Worm (Caenorhabditis elegans) whole organism, young adult: Measurements from ENCODE around the gene T25E4.1.

ENCODE experiments used
- aptf-3 ChIP-seq: fragments of 200-800 bp; sonication (Bioruptor generic); IDR thresholded peaks from 2 replicates; pipeline ENCODE4 v1.3.6; 2022; ENCODE audit warnings: missing genetic modification characterization, missing compliant biosample characterization
- cebp-2 ChIP-seq: fragments of 200-800 bp; sonication (Bioruptor generic); IDR thresholded peaks from 2 replicates; pipeline ENCODE4 v1.3.6; 2022; ENCODE audit warnings: missing genetic modification characterization, missing compliant biosample characterization
- ceh-58 ChIP-seq: fragments of 200-800 bp; sonication (Bioruptor generic); IDR thresholded peaks from 2 replicates; pipeline ENCODE4 v1.3.6; 2022; ENCODE audit warnings: missing genetic modification characterization, missing compliant biosample characterization
- hmg-20 ChIP-seq: fragments of 200-800 bp; sonication (Bioruptor generic); IDR thresholded peaks from 2 replicates; pipeline ENCODE4 v1.3.6; 2022; ENCODE audit warnings: missing genetic modification reagents, missing genetic modification characterization, missing compliant biosample characterization
- sdz-38 ChIP-seq: sonication (generic microtip); optimal IDR thresholded peaks from 2 replicates; lab custom pipeline; 2016; ENCODE audit warnings: missing genotype, missing genetic modification characterization, missing compliant biosample characterization
- snpc-4 ChIP-seq, 5 experiments: fragments of 150-350 bp in 1 of 5; sonication (generic microtip) in 4 of 5; optimal IDR thresholded peaks; 2 replicates each; lab custom pipeline; 2014 to 2018; ENCODE audit warnings: missing genetic modification characterization in 5 of 5, missing biosample characterization in 3 of 5, antibody characterized with exemption in 2 of 5, mild to moderate bottlenecking in 2 of 5, missing compliant biosample characterization in 2 of 5, missing genotype in 2 of 5, moderate library complexity in 2 of 5, missing genetic modification reagents in 1 of 5

- TF ChIP-seq ceh-58 (GFP tag; lab: Robert Waterston, UW) (no peak), hmg-20 (GFP tag; lab: Robert Waterston, UW) (no peak), sdz-38 (tag; lab: Kevin White, UChicago) (no peak), aptf-3 (GFP tag; lab: Robert Waterston, UW) (no peak), snpc-4 (GFP tag; optimal IDR thresholded peaks at IDR 0.05; lab: Kevin White, UChicago) (no peak), snpc-4 (tag; optimal IDR thresholded peaks at IDR 0.05; lab: Kevin White, UChicago) (no peak), cebp-2 (GFP tag; lab: Robert Waterston, UW) (no peak)
Measured at ce11 chrII:5578035-5578434, at the start of gene T25E4.1.
